Fruit fly (Drosophila melanogaster) whole organism, wandering third instar larva: Measurements from ENCODE around the gene Pebp1.

Experiments
- Dfd ChIP-seq: fragments of >200 bp; optimal IDR thresholded peaks from 2 replicates; lab custom pipeline; 2017; ENCODE audit warnings: missing biosample characterization, missing genetic modification characterization
- Dif ChIP-seq: fragments of 200-275, 200-300 bp; sonication (Bioruptor generic); optimal IDR thresholded peaks from 2 replicates; lab custom pipeline; 2018; ENCODE audit warnings: missing biosample characterization, missing genetic modification characterization; ENCODE audit not compliant: partially characterized antibody
- GATAd ChIP-seq: sonication (Bioruptor generic); optimal IDR thresholded peaks from 2 replicates; lab custom pipeline; 2016; ENCODE audit warnings: missing biosample characterization, missing genetic modification characterization
- fru ChIP-seq: fragments of 200-800 bp; sonication (Bioruptor generic); optimal IDR thresholded peaks from 3 replicates; lab custom pipeline; 2016; ENCODE audit warnings: missing biosample characterization, mild to moderate bottlenecking, missing genetic modification characterization

- TF ChIP-seq GATAd = no peak
- no peak for TF ChIP-seq Dfd (GFP tag; lab: Kevin White, UChicago)
- no peak for TF ChIP-seq Dif
- no peak for TF ChIP-seq fru (GFP tag; lab: Kevin White, UChicago)
These were observed 29.8 kb upstream of the Pebp1 start, which contains the start of gene CG13847 for dm6 chr3R:22436050-22436449.
